Worm (Caenorhabditis elegans) whole organism, L1 larva: Measurements from ENCODE around the gene F26A1.7.
A peak's percentile ranks its signal among the peaks of the same experiment; 100 is the strongest.

ENCODE experiments used
- C34B4.2 ChIP-seq: sonication (generic microtip); optimal IDR thresholded peaks from 2 replicates; lab custom pipeline; 2017; ENCODE audit warnings: mild to moderate bottlenecking, missing genetic modification characterization, missing compliant biosample characterization
- F16B12.6 ChIP-seq: fragments of 150-350 bp; optimal IDR thresholded peaks from 2 replicates; lab custom pipeline; 2014; ENCODE audit warnings: missing biosample characterization, missing genetic modification characterization
- blmp-1 ChIP-seq: fragments of 150-350 bp; optimal IDR thresholded peaks from 2 replicates; lab custom pipeline; 2014; ENCODE audit warnings: missing biosample characterization, missing genetic modification characterization
- ceh-63 ChIP-seq: fragments of 200-800 bp; sonication (Bioruptor generic); optimal IDR thresholded peaks from 2 replicates; lab custom pipeline; 2018; ENCODE audit warnings: mild to moderate bottlenecking, missing genetic modification characterization, missing compliant biosample characterization
- dpl-1 ChIP-seq, 3 experiments: fragments of 150-350 bp in 2 of 3; sonication (generic microtip) in 1 of 3; optimal IDR thresholded peaks; 2 replicates each; lab custom pipeline; 2014 to 2017; ENCODE audit warnings: missing biosample characterization in 3 of 3, missing genetic modification characterization in 3 of 3, missing genetic modification reagents in 3 of 3
- egl-27 ChIP-seq, 2 experiments: fragments of 150-350 bp in 1 of 2; sonication (generic microtip); optimal IDR thresholded peaks; 3 replicates each; lab custom pipeline; 2017 to 2018; ENCODE audit warnings: missing biosample characterization in 2 of 2, missing genetic modification characterization in 2 of 2, missing genetic modification reagents in 2 of 2
- elt-3 ChIP-seq, 6 experiments: fragments of 150-350 bp in 1 of 6; sonication (generic microtip); optimal IDR thresholded peaks; 2 replicates each; lab custom pipeline; 2017 to 2018; ENCODE audit warnings: missing biosample characterization in 6 of 6, missing genetic modification characterization in 6 of 6, inconsistent platforms in 1 of 6
- grh-1 ChIP-seq: fragments of 200-800 bp; sonication (Bioruptor generic); IDR thresholded peaks from 2 replicates; pipeline ENCODE4 v1.3.6; 2022; ENCODE audit warnings: missing genetic modification reagents, missing genetic modification characterization, missing compliant biosample characterization
- nhr-12 ChIP-seq: sonication (generic microtip); optimal IDR thresholded peaks from 2 replicates; lab custom pipeline; 2017; ENCODE audit warnings: missing biosample characterization, missing genetic modification characterization
- nhr-76 ChIP-seq: sonication (generic microtip); optimal IDR thresholded peaks from 2 replicates; lab custom pipeline; 2017; ENCODE audit warnings: missing biosample characterization, missing genetic modification characterization
- snpc-4 ChIP-seq: fragments of 150-350 bp; optimal IDR thresholded peaks from 2 replicates; lab custom pipeline; 2014; ENCODE audit warnings: missing biosample characterization, missing genetic modification characterization
- sptf-1 ChIP-seq: fragments of 150-350 bp; optimal IDR thresholded peaks from 2 replicates; lab custom pipeline; 2014; ENCODE audit warnings: missing biosample characterization, missing genetic modification characterization
- unc-62 ChIP-seq: fragments of 150-350 bp; optimal IDR thresholded peaks from 2 replicates; lab custom pipeline; 2014; ENCODE audit warnings: missing biosample characterization, missing genetic modification reagents, missing genetic modification characterization
- ztf-11 ChIP-seq, 2 experiments: sonication (generic microtip); optimal IDR thresholded peaks; 2 replicates each; lab custom pipeline; 2016 to 2017; ENCODE audit warnings: missing genetic modification characterization in 2 of 2, missing biosample characterization in 1 of 2, missing compliant biosample characterization in 1 of 2

DNA sequence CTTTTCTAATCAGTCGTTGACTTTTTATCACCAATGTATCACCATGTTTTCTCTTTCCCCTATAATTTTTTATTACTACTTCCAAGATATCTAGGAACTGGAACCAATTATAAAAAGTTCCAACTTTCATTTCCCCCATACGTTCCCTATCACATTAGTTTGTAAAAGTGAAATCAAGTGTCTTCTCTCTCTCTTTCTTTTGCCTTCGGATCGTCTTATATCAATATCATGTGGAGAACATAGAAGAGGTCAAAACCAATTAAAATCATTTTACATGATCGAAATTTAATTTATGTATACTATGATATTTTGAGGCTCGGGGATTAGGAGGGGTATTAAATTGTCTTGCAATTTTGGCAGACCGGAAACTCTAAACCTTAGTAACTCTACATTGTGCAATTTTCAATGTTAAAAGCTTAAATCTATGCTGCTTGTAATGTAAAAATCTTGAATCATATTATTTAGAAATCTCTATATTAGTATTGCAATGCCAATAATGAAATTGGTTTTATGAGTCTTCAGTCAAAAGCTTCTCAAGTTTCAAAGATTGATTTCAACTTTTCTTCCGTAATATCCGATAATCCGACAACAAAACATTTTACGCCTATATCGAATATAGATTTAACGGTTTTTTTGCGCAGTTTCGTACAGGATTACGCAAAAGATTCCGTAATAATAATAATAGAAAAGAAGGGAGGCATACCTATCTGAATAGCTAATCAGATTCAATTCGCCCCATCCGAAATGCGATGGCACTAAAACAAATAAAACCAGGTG, 51.7 kb downstream of the F26A1.7 start:
- no peak for TF ChIP-seq snpc-4
- no peak for TF ChIP-seq sptf-1 (tag; lab: Kevin White, UChicago)
- TF ChIP-seq nhr-76 (tag; lab: Kevin White, UChicago): no peak
- TF ChIP-seq nhr-12 (tag; lab: Kevin White, UChicago): no peak
- TF ChIP-seq ceh-63 (GFP tag; lab: Kevin White, UChicago): no peak
- no peak for TF ChIP-seq dpl-1 (GFP tag; optimal IDR thresholded peaks at IDR 0.05; lab: Kevin White, UChicago)
- no peak for TF ChIP-seq grh-1 (GFP tag; lab: Robert Waterston, UW)
- no peak for TF ChIP-seq F16B12.6
- TF ChIP-seq C34B4.2: no peak
- peak; percentile 94 for TF ChIP-seq blmp-1 (tag; lab: Kevin White, UChicago)
- TF ChIP-seq elt-3 (tag; optimal IDR thresholded peaks at IDR 0.05; lab: Kevin White, UChicago): peak in 1 of 6 experiments; percentile 14
- no peak for TF ChIP-seq ztf-11 (tag; optimal IDR thresholded peaks at IDR 0.05; lab: Kevin White, UChicago)
- TF ChIP-seq egl-27 (tag; optimal IDR thresholded peaks at IDR 0.05; lab: Kevin White, UChicago): no peak
- TF ChIP-seq unc-62: no peak
